Worm (Caenorhabditis elegans) whole organism, L3 larva: ENCODE results near the gene C32H11.4.

Experiments used
- aly-2 ChIP-seq: fragments of 150-350 bp; optimal IDR thresholded peaks from 2 replicates; lab custom pipeline; 2014; ENCODE audit warnings: missing biosample characterization, missing genetic modification characterization
- hmg-11 ChIP-seq: sonication (generic microtip); optimal IDR thresholded peaks from 2 replicates; lab custom pipeline; 2016; ENCODE audit warnings: missing genetic modification characterization, missing compliant biosample characterization
- lin-15B ChIP-seq: fragments of 150-350 bp; optimal IDR thresholded peaks from 2 replicates; lab custom pipeline; 2014; ENCODE audit warnings: missing biosample characterization, missing genetic modification characterization
- nfya-1 ChIP-seq: sonication (generic microtip); optimal IDR thresholded peaks from 2 replicates; lab custom pipeline; 2017; ENCODE audit warnings: missing genetic modification characterization, mild to moderate bottlenecking, missing compliant biosample characterization, antibody characterized with exemption, moderate library complexity; ENCODE audit not compliant: insufficient read depth
- skn-1 ChIP-seq: fragments of 150-350 bp; optimal IDR thresholded peaks from 2 replicates; lab custom pipeline; 2014; ENCODE audit warnings: missing biosample characterization, missing genetic modification characterization

DNA sequence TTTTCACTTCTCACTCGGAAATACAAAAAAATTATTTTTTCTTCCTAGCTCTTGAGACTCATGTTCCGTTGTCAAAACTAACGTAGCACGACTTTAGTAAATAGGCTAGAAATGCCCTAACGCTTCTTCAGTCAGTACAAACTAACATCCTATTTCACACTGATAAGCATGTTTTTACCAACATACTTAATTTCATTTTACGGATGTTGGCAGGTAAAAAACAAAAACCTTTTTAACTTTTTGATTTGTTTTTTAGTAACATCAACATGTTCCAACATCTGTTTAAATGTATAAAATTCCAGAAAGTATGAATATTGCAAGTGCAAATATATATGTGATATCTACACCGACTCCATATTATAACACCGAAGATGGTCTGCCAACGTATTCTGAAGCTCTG, 20.8 kb upstream of the C32H11.4 start, which contains the start of gene K08D8.10:
- TF ChIP-seq lin-15B (no peak), aly-2 (tag; lab: Kevin White, UChicago) (no peak), skn-1 (no peak), nfya-1 (tag; lab: Kevin White, UChicago) (no peak), hmg-11 (no peak)
